Worm (Caenorhabditis elegans) whole organism, L1 larva: Measurements from ENCODE around the gene egl-20.
"Not testable (repeated sequence)": the region's sequence is repeated elsewhere in the genome, so short reads cannot be mapped to it uniquely, and the experiment has no call there.

Source experiments
- C04F5.9 ChIP-seq: sonication (generic microtip); optimal IDR thresholded peaks from 2 replicates; lab custom pipeline; 2016; ENCODE audit warnings: missing genetic modification characterization, missing compliant biosample characterization
- C34B4.2 ChIP-seq: sonication (generic microtip); optimal IDR thresholded peaks from 2 replicates; lab custom pipeline; 2017; ENCODE audit warnings: mild to moderate bottlenecking, missing genetic modification characterization, missing compliant biosample characterization
- alr-1 ChIP-seq: fragments of 200-800 bp; sonication (Bioruptor generic); optimal IDR thresholded peaks from 2 replicates; lab custom pipeline; 2018; ENCODE audit warnings: borderline replicate concordance, mild to moderate bottlenecking, missing genetic modification characterization, missing compliant biosample characterization
- ceh-88 ChIP-seq: fragments of 200-800 bp; sonication (Bioruptor generic); IDR thresholded peaks from 2 replicates; pipeline ENCODE4 v1.3.6; 2022; ENCODE audit warnings: missing genetic modification characterization, missing compliant biosample characterization
- dsc-1 ChIP-seq: sonication (generic microtip); optimal IDR thresholded peaks from 2 replicates; lab custom pipeline; 2016; ENCODE audit warnings: mild to moderate bottlenecking, missing genetic modification characterization, missing compliant biosample characterization
- efl-1 ChIP-seq, 4 experiments: fragments of 150-350 bp; optimal IDR thresholded peaks in 3 of 4; peaks in 1 of 4; 1 replicate in 1 of 4; 2 replicates in 3 of 4; lab custom pipeline; 2014; ENCODE audit warnings: missing biosample characterization in 2 of 4, missing genetic modification characterization in 2 of 4, missing genetic modification reagents in 2 of 4
- elt-2 ChIP-seq: sonication (generic microtip); optimal IDR thresholded peaks from 2 replicates; lab custom pipeline; 2016; ENCODE audit warnings: missing genetic modification characterization, mild to moderate bottlenecking, inconsistent platforms, missing compliant biosample characterization, missing genetic modification reagents
- elt-3 ChIP-seq, 6 experiments: fragments of 150-350 bp in 1 of 6; sonication (generic microtip); optimal IDR thresholded peaks; 2 replicates each; lab custom pipeline; 2017 to 2018; ENCODE audit warnings: missing biosample characterization in 6 of 6, missing genetic modification characterization in 6 of 6, inconsistent platforms in 1 of 6
- fkh-10 ChIP-seq: sonication (generic microtip); optimal IDR thresholded peaks from 2 replicates; lab custom pipeline; 2017; ENCODE audit warnings: missing biosample characterization, missing genetic modification reagents, missing genetic modification characterization
- fkh-4 ChIP-seq: sonication (generic microtip); optimal IDR thresholded peaks from 2 replicates; lab custom pipeline; 2016; ENCODE audit warnings: missing compliant biosample characterization, missing genetic modification characterization, borderline replicate concordance
- fos-1 ChIP-seq: fragments of 150-350 bp; optimal IDR thresholded peaks from 2 replicates; lab custom pipeline; 2014; ENCODE audit warnings: missing biosample characterization, missing genetic modification characterization
- grh-1 ChIP-seq: fragments of 200-800 bp; sonication (Bioruptor generic); IDR thresholded peaks from 2 replicates; pipeline ENCODE4 v1.3.6; 2022; ENCODE audit warnings: missing genetic modification reagents, missing genetic modification characterization, missing compliant biosample characterization
- hpl-2 ChIP-seq: fragments of 150-350 bp; optimal IDR thresholded peaks from 2 replicates; lab custom pipeline; 2014; ENCODE audit warnings: missing biosample characterization, missing genetic modification reagents, missing genetic modification characterization
- irx-1 ChIP-seq: sonication (generic microtip); optimal IDR thresholded peaks from 2 replicates; lab custom pipeline; 2016; ENCODE audit warnings: missing genetic modification characterization, missing compliant biosample characterization
- jun-1 ChIP-seq: fragments of 150-350 bp; optimal IDR thresholded peaks from 2 replicates; lab custom pipeline; 2014; ENCODE audit warnings: missing biosample characterization, missing genetic modification reagents, missing genetic modification characterization
- lin-15B ChIP-seq: fragments of 150-350 bp; sonication (generic microtip); optimal IDR thresholded peaks from 3 replicates; lab custom pipeline; 2014; ENCODE audit warnings: missing biosample characterization, missing genetic modification characterization
- nhr-20 ChIP-seq: sonication (generic microtip); optimal IDR thresholded peaks from 2 replicates; lab custom pipeline; 2016; ENCODE audit warnings: mild to moderate bottlenecking, missing genetic modification characterization, missing compliant biosample characterization
- nhr-237 ChIP-seq: fragments of 150-350 bp; optimal IDR thresholded peaks from 2 replicates; lab custom pipeline; 2014; ENCODE audit warnings: missing biosample characterization, missing genetic modification characterization
- nhr-47 ChIP-seq: sonication (generic microtip); optimal IDR thresholded peaks from 2 replicates; lab custom pipeline; 2016; ENCODE audit warnings: mild to moderate bottlenecking, missing genetic modification characterization, moderate library complexity, missing compliant biosample characterization
- nhr-76 ChIP-seq: sonication (generic microtip); optimal IDR thresholded peaks from 2 replicates; lab custom pipeline; 2017; ENCODE audit warnings: missing biosample characterization, missing genetic modification characterization
- nhr-77 ChIP-seq: fragments of 150-350 bp; optimal IDR thresholded peaks from 2 replicates; lab custom pipeline; 2014; ENCODE audit warnings: missing biosample characterization, missing genetic modification characterization
- pax-3 ChIP-seq: fragments of 200-800 bp; sonication (Bioruptor generic); optimal IDR thresholded peaks from 2 replicates; lab custom pipeline; 2018; ENCODE audit warnings: mild to moderate bottlenecking, missing genetic modification characterization, moderate library complexity, missing compliant biosample characterization
- rnt-1 ChIP-seq: sonication (generic microtip); optimal IDR thresholded peaks from 2 replicates; lab custom pipeline; 2016; ENCODE audit warnings: mild to moderate bottlenecking, missing genetic modification characterization, moderate library complexity, missing compliant biosample characterization
- snpc-4 ChIP-seq: fragments of 150-350 bp; optimal IDR thresholded peaks from 2 replicates; lab custom pipeline; 2014; ENCODE audit warnings: missing biosample characterization, missing genetic modification characterization
- sox-4 ChIP-seq: sonication (generic microtip); optimal IDR thresholded peaks from 2 replicates; lab custom pipeline; 2016; ENCODE audit warnings: missing genetic modification characterization, missing compliant biosample characterization
- swsn-7 ChIP-seq: sonication (generic microtip); optimal IDR thresholded peaks from 2 replicates; lab custom pipeline; 2016; ENCODE audit warnings: missing genetic modification characterization, missing compliant biosample characterization
- tbx-2 ChIP-seq: sonication (generic microtip); optimal IDR thresholded peaks from 2 replicates; lab custom pipeline; 2016; ENCODE audit warnings: missing genetic modification characterization, missing compliant biosample characterization
- xbp-1 ChIP-seq: sonication (generic microtip); optimal IDR thresholded peaks from 2 replicates; lab custom pipeline; 2016; ENCODE audit warnings: missing genetic modification characterization, missing compliant biosample characterization
- zip-4 ChIP-seq: fragments of 200-800 bp; sonication (Bioruptor generic); optimal IDR thresholded peaks from 2 replicates; lab custom pipeline; 2018; ENCODE audit warnings: mild to moderate bottlenecking, missing genetic modification characterization, moderate library complexity, missing compliant biosample characterization
- ztf-11 ChIP-seq, 2 experiments: sonication (generic microtip); optimal IDR thresholded peaks; 2 replicates each; lab custom pipeline; 2016 to 2017; ENCODE audit warnings: missing genetic modification characterization in 2 of 2, missing biosample characterization in 1 of 2, missing compliant biosample characterization in 1 of 2
- ztf-4 ChIP-seq: fragments of 150-350 bp; optimal IDR thresholded peaks from 2 replicates; lab custom pipeline; 2014; ENCODE audit warnings: missing biosample characterization, missing genetic modification characterization

egl-20 gene

ce11 chrIV:9846574-9846973 is 31.2 kb upstream of the egl-20 start, which contains the start of gene K07F5.6:
Gene K07F5.6 (minus strand): TSS chrIV:9846674.
- TF ChIP-seq efl-1 (optimal IDR thresholded peaks at IDR 0.05; lab: Kevin White, UChicago) (no peak), efl-1 (GFP tag; optimal IDR thresholded peaks at IDR 0.05 in 1 of 2; lab: Kevin White, UChicago) (peak in 1 of 2 experiments; percentile 64), hpl-2 (GFP tag; lab: Kevin White, UChicago) (no peak)

ce11 chrIV:9843760-9844159 is 28.4 kb upstream of the egl-20 start, which contains the start of gene nspd-2:
Gene nspd-2 (plus strand): TSS chrIV:9844060.
- TF ChIP-seq ceh-88 (GFP tag; lab: Robert Waterston, UW) (no peak), nhr-20 (tag; lab: Kevin White, UChicago) (no peak), dsc-1 (tag; lab: Kevin White, UChicago) (no peak), elt-2 (no peak), snpc-4 (no peak), alr-1 (no peak), fkh-4 (tag; lab: Kevin White, UChicago) (no peak), nhr-47 (tag; lab: Kevin White, UChicago) (no peak), ztf-4 (tag; lab: Kevin White, UChicago) (no peak)

DNA sequence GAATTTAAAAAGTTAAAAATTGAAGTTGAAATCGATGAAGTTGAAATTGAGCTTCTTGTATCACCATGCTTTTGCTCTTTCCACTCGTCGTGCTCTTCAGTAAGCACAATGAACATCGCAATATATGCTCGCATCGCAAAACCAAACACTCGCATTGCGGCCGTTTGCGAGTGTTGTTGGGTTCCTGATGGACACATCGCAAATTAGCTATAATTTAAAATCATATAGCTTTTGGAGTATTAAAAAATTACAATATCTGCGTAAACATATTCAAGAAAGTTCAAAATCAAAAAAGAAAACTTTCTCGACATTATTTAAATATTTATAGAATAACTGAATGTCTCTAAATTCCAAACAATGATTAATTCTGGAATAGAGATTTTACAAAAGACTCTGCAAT is 26.7 kb upstream of the egl-20 start, which contains the start of gene K07F5.17:
Gene K07F5.17 (plus strand): TSS at position 301 of the 400 bp plus-strand sequence.
- TF ChIP-seq C34B4.2 (no peak), xbp-1 (tag; lab: Kevin White, UChicago) (no peak), ztf-11 (tag; optimal IDR thresholded peaks at IDR 0.05; lab: Kevin White, UChicago) (no peak), irx-1 (tag; lab: Kevin White, UChicago) (no peak), fos-1 (no peak), nhr-76 (tag; lab: Kevin White, UChicago) (no peak), swsn-7 (no peak), elt-3 (tag; optimal IDR thresholded peaks at IDR 0.05; lab: Kevin White, UChicago) (no peak), sox-4 (tag; lab: Kevin White, UChicago) (no peak), lin-15B (tag; lab: Kevin White, UChicago) (no peak), pax-3 (tag; lab: Kevin White, UChicago) (no peak), tbx-2 (tag; lab: Kevin White, UChicago) (no peak), nhr-77 (tag; lab: Kevin White, UChicago) (no peak), jun-1 (tag; lab: Kevin White, UChicago) (no peak), snpc-4 (no peak), hpl-2 (GFP tag; lab: Kevin White, UChicago) (no peak), rnt-1 (tag; lab: Kevin White, UChicago) (no peak), zip-4 (GFP tag; lab: Kevin White, UChicago) (no peak), nhr-237 (tag; lab: Kevin White, UChicago) (no peak)
- TF ChIP-seq, all 84 proteins: peak for 0

DNA sequence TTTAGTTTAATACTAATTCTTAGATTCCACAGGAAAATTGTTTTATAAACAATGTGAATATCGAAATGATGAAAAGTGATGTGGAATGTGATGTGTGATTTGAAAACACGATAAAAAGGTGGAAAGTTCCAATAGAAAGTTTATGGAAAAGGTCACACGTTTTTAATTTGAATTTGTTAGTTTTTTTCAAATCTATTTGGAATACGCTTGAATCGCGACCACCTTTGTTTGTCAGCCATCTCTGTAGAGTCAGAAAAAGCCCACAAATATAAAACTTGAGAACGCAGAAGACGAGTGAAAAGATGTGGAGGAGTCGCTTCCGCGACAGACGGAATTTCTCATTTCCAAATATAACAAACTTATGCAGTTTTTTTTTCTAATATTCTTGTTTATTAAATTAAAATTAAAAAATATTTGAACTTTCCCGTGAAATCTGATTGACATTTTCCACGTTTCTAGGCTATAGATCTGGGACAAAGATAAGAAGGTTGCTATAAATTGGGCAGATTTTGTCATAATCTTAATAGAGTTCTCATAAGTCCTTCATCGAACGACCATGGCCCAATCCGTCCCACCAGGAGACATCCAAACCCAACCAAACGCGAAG is 25.8 kb upstream of the egl-20 start, which contains the start of the genes kin-24 and msp-56:
Gene kin-24 (minus strand): TSS at position 101 of the 607 bp plus-strand sequence.
Gene msp-56 (plus strand): TSS at position 557 of the 607 bp plus-strand sequence.
- TF ChIP-seq fos-1 (no peak), swsn-7 (no peak), grh-1 (GFP tag; lab: Robert Waterston, UW) (no peak)

DNA sequence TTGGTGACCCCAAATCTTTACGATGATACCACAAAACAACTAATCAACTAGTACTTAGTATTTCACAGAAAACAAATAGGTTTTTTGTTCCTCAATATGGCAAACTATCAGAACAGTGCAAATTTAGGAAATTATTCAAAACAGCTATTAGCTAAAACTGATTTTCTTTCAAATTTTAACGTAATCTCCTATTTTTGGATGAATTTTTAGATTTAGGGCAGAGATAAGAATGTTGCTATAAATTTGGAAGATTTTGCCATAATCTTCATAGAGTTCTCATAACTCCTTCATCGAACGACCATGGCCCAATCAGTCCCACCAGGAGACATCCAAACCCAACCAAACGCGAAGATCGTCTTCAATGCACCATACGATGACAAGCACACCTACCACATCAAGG is 22.0 kb upstream of the egl-20 start, which contains the start of gene msp-10:
Gene msp-10 (plus strand): TSS at position 301 of the 400 bp plus-strand sequence.
- TF ChIP-seq C04F5.9 (tag; lab: Kevin White, UChicago); alr-1; fkh-10 (GFP tag; lab: Kevin White, UChicago): not testable (repeated sequence)
- TF ChIP-seq, all 84 proteins: peak for 0; not testable (repeated sequence) for 84
